Fruit fly (Drosophila melanogaster) whole organism, embryonic: ENCODE results near the gene CG15422.

ENCODE experiments used
- ATbp ChIP-seq: fragments of 200-800 bp; sonication (Bioruptor generic); optimal IDR thresholded peaks from 2 replicates; lab custom pipeline; 2017; ENCODE audit warnings: missing biosample characterization, mild to moderate bottlenecking, missing genetic modification characterization, missing genetic modification reagents
- CG1024 ChIP-seq: fragments of 200-800 bp; sonication (Bioruptor generic); IDR thresholded peaks from 2 replicates; pipeline ENCODE4 v1.3.6; 2022; ENCODE audit warnings: missing biosample characterization, missing genetic modification characterization
- CG10565 ChIP-seq: fragments of 200-800 bp; sonication (Bioruptor generic); optimal IDR thresholded peaks from 3 replicates; lab custom pipeline; 2016; ENCODE audit warnings: missing biosample characterization, mild to moderate bottlenecking, missing genetic modification characterization
- CG13624 ChIP-seq: fragments of 200-800 bp; sonication (Bioruptor generic); optimal IDR thresholded peaks from 2 replicates; lab custom pipeline; 2016; ENCODE audit warnings: missing biosample characterization, missing genetic modification characterization
- CG14050 ChIP-seq: fragments of 200-800 bp; sonication (Bioruptor generic); IDR thresholded peaks from 3 replicates; pipeline ENCODE4 v1.3.6; 2022; ENCODE audit warnings: missing biosample characterization, missing genetic modification characterization
- CG14667 ChIP-seq: fragments of 200-800 bp; sonication (Bioruptor generic); IDR thresholded peaks from 2 replicates; pipeline ENCODE4 v1.3.6; 2022; ENCODE audit warnings: missing biosample characterization, missing genetic modification characterization
- CG15696 ChIP-seq: fragments of 200-800 bp; sonication (Bioruptor generic); optimal IDR thresholded peaks from 2 replicates; lab custom pipeline; 2019; ENCODE audit warnings: missing biosample characterization, mild to moderate bottlenecking, missing genetic modification characterization, moderate library complexity
- CG16779 ChIP-seq: fragments of 200-800 bp; sonication (Bioruptor generic); IDR thresholded peaks from 2 replicates; pipeline ENCODE4 v1.3.6; 2022; ENCODE audit warnings: missing biosample characterization, missing genetic modification characterization
- CG16863 ChIP-seq: fragments of 200-800 bp; sonication (Bioruptor generic); optimal IDR thresholded peaks from 3 replicates; lab custom pipeline; 2016; ENCODE audit warnings: missing biosample characterization, missing genetic modification characterization
- CG17802 ChIP-seq: fragments of 200-800 bp; sonication (Bioruptor generic); optimal IDR thresholded peaks from 2 replicates; lab custom pipeline; 2018; ENCODE audit warnings: missing biosample characterization, mild to moderate bottlenecking, missing genetic modification characterization, moderate library complexity
- CG3281 ChIP-seq: fragments of 200-800 bp; sonication (Bioruptor generic); optimal IDR thresholded peaks from 3 replicates; lab custom pipeline; 2017; ENCODE audit warnings: missing biosample characterization, mild to moderate bottlenecking, missing genetic modification characterization
- CG4820 ChIP-seq: fragments of 200-800 bp; sonication (Bioruptor generic); optimal IDR thresholded peaks from 3 replicates; lab custom pipeline; 2016; ENCODE audit warnings: missing biosample characterization, missing genetic modification characterization
- CG5180 ChIP-seq: fragments of 200-800 bp; sonication (Bioruptor generic); optimal IDR thresholded peaks from 3 replicates; lab custom pipeline; 2017; ENCODE audit warnings: missing biosample characterization, missing genetic modification characterization, mild to moderate bottlenecking, moderate library complexity, missing genetic modification reagents
- CG6689 ChIP-seq: fragments of 200-800 bp; sonication (Bioruptor generic); IDR thresholded peaks from 2 replicates; pipeline ENCODE4 v1.3.6; 2022; ENCODE audit warnings: missing biosample characterization, missing genetic modification characterization
- CG7987 ChIP-seq: fragments of 200-800 bp; sonication (Bioruptor generic); optimal IDR thresholded peaks from 2 replicates; lab custom pipeline; 2018; ENCODE audit warnings: missing biosample characterization, mild to moderate bottlenecking, missing genetic modification characterization, moderate library complexity
- CG8290 ChIP-seq, 3 experiments: fragments of 200-800 bp; sonication (Bioruptor generic); optimal IDR thresholded peaks; 2 replicates each; lab custom pipeline; 2016 to 2019; ENCODE audit warnings: missing biosample characterization in 3 of 3, missing genetic modification characterization in 3 of 3, mild to moderate bottlenecking in 2 of 3, moderate library complexity in 1 of 3
- CG9215 ChIP-seq: fragments of 200-800 bp; sonication (Bioruptor generic); IDR thresholded peaks from 2 replicates; pipeline ENCODE4 v1.3.6; 2022; ENCODE audit warnings: missing biosample characterization, missing genetic modification characterization
- Deaf1 ChIP-seq: fragments of 200-800 bp; optimal IDR thresholded peaks from 3 replicates; lab custom pipeline; 2019; ENCODE audit warnings: missing biosample characterization, mild to moderate bottlenecking, missing genetic modification characterization, moderate library complexity
- H2.0 ChIP-seq: fragments of 200-800 bp; sonication (Bioruptor generic); IDR thresholded peaks from 2 replicates; pipeline ENCODE4 v1.3.6; 2022; ENCODE audit warnings: missing biosample characterization, missing genetic modification characterization
- HLH3B ChIP-seq: fragments of 200-800 bp; sonication (Bioruptor generic); IDR thresholded peaks from 2 replicates; pipeline ENCODE4 v1.3.6; 2022; ENCODE audit warnings: missing biosample characterization, missing genetic modification characterization
- HLHmδ ChIP-seq: fragments of 200-800 bp; sonication (Bioruptor generic); optimal IDR thresholded peaks from 2 replicates; lab custom pipeline; 2018; ENCODE audit warnings: missing biosample characterization, mild to moderate bottlenecking, missing genetic modification characterization, moderate library complexity
- Hmr ChIP-seq: fragments of 200-800 bp; sonication (Bioruptor generic); optimal IDR thresholded peaks from 3 replicates; lab custom pipeline; 2017; ENCODE audit warnings: mild to moderate bottlenecking, missing biosample characterization, missing genetic modification reagents, missing genetic modification characterization
- Jarid2 ChIP-seq: fragments of 200-800 bp; sonication (Bioruptor generic); optimal IDR thresholded peaks from 3 replicates; lab custom pipeline; 2017; ENCODE audit warnings: mild to moderate bottlenecking, missing biosample characterization, missing genetic modification reagents, missing genetic modification characterization
- Max ChIP-seq: fragments of 200-800 bp; sonication (Bioruptor generic); optimal IDR thresholded peaks from 2 replicates; lab custom pipeline; 2016; ENCODE audit warnings: missing biosample characterization, mild to moderate bottlenecking, missing genetic modification characterization
- Nf-YA ChIP-seq: fragments of 200-800 bp; sonication (Bioruptor generic); IDR thresholded peaks from 2 replicates; pipeline ENCODE4 v1.3.6; 2022; ENCODE audit warnings: missing biosample characterization, missing genetic modification characterization
- Ptx1 ChIP-seq: fragments of 200-800 bp; sonication (Bioruptor generic); IDR thresholded peaks from 2 replicates; pipeline ENCODE4 v1.3.6; 2022; ENCODE audit warnings: missing biosample characterization, missing genetic modification characterization
- Ravus ChIP-seq: fragments of 200-800 bp; sonication (Bioruptor generic); IDR thresholded peaks from 2 replicates; pipeline ENCODE4 v1.3.6; 2022; ENCODE audit warnings: missing biosample characterization, missing genetic modification characterization
- Rfx ChIP-seq: fragments of 200-800 bp; sonication (Bioruptor generic); IDR thresholded peaks from 2 replicates; pipeline ENCODE4 v1.3.6; 2022; ENCODE audit warnings: missing biosample characterization, missing genetic modification characterization
- Sry-δ ChIP-seq: fragments of 200-800 bp; sonication (Bioruptor generic); optimal IDR thresholded peaks from 2 replicates; lab custom pipeline; 2016; ENCODE audit warnings: missing biosample characterization, missing genetic modification characterization
- Taf1 ChIP-seq: fragments of 200-800 bp; sonication (Bioruptor generic); IDR thresholded peaks from 2 replicates; pipeline ENCODE4 v1.3.6; 2022; ENCODE audit warnings: missing biosample characterization, missing genetic modification characterization
- amos ChIP-seq: fragments of 200-800 bp; sonication (Bioruptor generic); IDR thresholded peaks from 2 replicates; pipeline ENCODE4 v1.3.6; 2022; ENCODE audit warnings: missing biosample characterization, missing genetic modification characterization; ENCODE audit not compliant: partially characterized antibody
- ato ChIP-seq: fragments of 200-800 bp; sonication (Bioruptor generic); IDR thresholded peaks from 2 replicates; pipeline ENCODE4 v1.3.6; 2022; ENCODE audit warnings: missing biosample characterization, missing genetic modification characterization; ENCODE audit not compliant: partially characterized antibody
- bcd ChIP-seq: fragments of 200-800 bp; sonication (Bioruptor generic); optimal IDR thresholded peaks from 2 replicates; lab custom pipeline; 2017; ENCODE audit warnings: missing biosample characterization, mild to moderate bottlenecking, missing genetic modification characterization
- croc ChIP-seq: fragments of 200-800 bp; sonication (Bioruptor generic); conservative IDR thresholded peaks from 3 replicates; pipeline ENCODE4 v1.3.6; 2022; ENCODE audit warnings: missing biosample characterization, missing genetic modification characterization
- dm ChIP-seq: fragments of 200-800 bp; sonication (Bioruptor generic); optimal IDR thresholded peaks from 3 replicates; lab custom pipeline; 2016; ENCODE audit warnings: missing biosample characterization, missing genetic modification characterization
- ems ChIP-seq: fragments of 200-800 bp; sonication (Bioruptor generic); optimal IDR thresholded peaks from 3 replicates; lab custom pipeline; 2016; ENCODE audit warnings: missing biosample characterization, missing genetic modification characterization
- ftz-f1 ChIP-seq: fragments of 200-800 bp; sonication (Bioruptor generic); optimal IDR thresholded peaks from 2 replicates; lab custom pipeline; 2016; ENCODE audit warnings: missing biosample characterization, missing genetic modification characterization
- h ChIP-seq: fragments of >200 bp; optimal IDR thresholded peaks from 2 replicates; lab custom pipeline; 2017
- ham ChIP-seq: fragments of 200-800 bp; sonication (Bioruptor generic); IDR thresholded peaks from 2 replicates; pipeline ENCODE4 v1.3.6; 2022; ENCODE audit warnings: missing biosample characterization, missing genetic modification characterization
- hb ChIP-seq: fragments of 200-800 bp; sonication (Bioruptor generic); IDR thresholded peaks from 3 replicates; pipeline ENCODE4 v1.3.6; 2022; ENCODE audit warnings: missing biosample characterization, missing genetic modification characterization; ENCODE audit not compliant: partially characterized antibody
- hbn ChIP-seq: fragments of 200-800 bp; sonication (Bioruptor generic); IDR thresholded peaks from 2 replicates; pipeline ENCODE4 v1.3.6; 2022; ENCODE audit warnings: missing biosample characterization, missing genetic modification characterization; ENCODE audit not compliant: partially characterized antibody
- kah ChIP-seq: fragments of 200-800 bp; sonication (Bioruptor generic); optimal IDR thresholded peaks from 2 replicates; lab custom pipeline; 2018; ENCODE audit warnings: missing biosample characterization, mild to moderate bottlenecking, missing genetic modification characterization
- nmo ChIP-seq: fragments of 200-800 bp; sonication (Bioruptor generic); optimal IDR thresholded peaks from 2 replicates; lab custom pipeline; 2018; ENCODE audit warnings: missing biosample characterization, mild to moderate bottlenecking, missing genetic modification characterization, moderate library complexity
- nom ChIP-seq: fragments of 200-800 bp; sonication (Bioruptor generic); optimal IDR thresholded peaks from 2 replicates; lab custom pipeline; 2017; ENCODE audit warnings: missing biosample characterization, missing genetic modification characterization, mild to moderate bottlenecking, moderate library complexity, missing genetic modification reagents
- odd ChIP-seq: fragments of 200-800 bp; sonication (Bioruptor generic); optimal IDR thresholded peaks from 2 replicates; lab custom pipeline; 2017; ENCODE audit warnings: missing biosample characterization, mild to moderate bottlenecking, missing genetic modification characterization
- pnt ChIP-seq: fragments of 200-800 bp; sonication (Bioruptor generic); optimal IDR thresholded peaks from 3 replicates; lab custom pipeline; 2016; ENCODE audit warnings: missing biosample characterization, missing genetic modification characterization
- sd ChIP-seq: fragments of 200-800 bp; sonication (Bioruptor generic); optimal IDR thresholded peaks from 3 replicates; lab custom pipeline; 2018; ENCODE audit warnings: missing biosample characterization, mild to moderate bottlenecking, missing genetic modification characterization, moderate library complexity
- so ChIP-seq: fragments of 200-800 bp; sonication (Bioruptor generic); IDR thresholded peaks from 3 replicates; pipeline ENCODE4 v1.3.6; 2022; ENCODE audit warnings: missing biosample characterization, missing genetic modification characterization
- vvl ChIP-seq: fragments of 200-800 bp; sonication (Bioruptor generic); IDR thresholded peaks from 2 replicates; pipeline ENCODE4 v1.3.6; 2022; ENCODE audit warnings: missing biosample characterization, missing genetic modification characterization
- wdn ChIP-seq: fragments of 200-800 bp; sonication (Bioruptor generic); IDR thresholded peaks from 2 replicates; pipeline ENCODE4 v1.3.6; 2022; ENCODE audit warnings: missing biosample characterization, missing genetic modification characterization

CG15422 gene

dm6 chr2L:4053421-4054091 is 48.8 kb downstream of the CG15422 start (continued):
- no peak for TF ChIP-seq dm (GFP tag; lab: Kevin White, UChicago)
- peak; percentile 2 for TF ChIP-seq sd (tag; lab: Kevin White, UChicago)
- peak; percentile 78 for TF ChIP-seq Ptx1 (GFP tag; lab: Robert Waterston, UW)
- TF ChIP-seq HLH3B (GFP tag; lab: Robert Waterston, UW) = peak; percentile 85
- TF ChIP-seq ems (GFP tag; lab: Kevin White, UChicago) = no peak
- TF ChIP-seq H2.0 (GFP tag; lab: Robert Waterston, UW) = no peak
- peak; percentile 42 for TF ChIP-seq CG8290 (GFP tag; optimal IDR thresholded peaks at IDR 0.05; lab: Kevin White, UChicago)
- TF ChIP-seq CG8290 (tag; optimal IDR thresholded peaks at IDR 0.05; lab: Kevin White, UChicago) = no peak
- TF ChIP-seq CG10565 = no peak
- peak; percentile 4 for TF ChIP-seq nom (GFP tag; lab: Kevin White, UChicago)
- peak; percentile 53; the same call in 2 of the 3 replicates for TF ChIP-seq CG14050
- peak; percentile 66 for TF ChIP-seq CG15696 (tag; lab: Kevin White, UChicago)
- peak; percentile 79 for TF ChIP-seq CG6689 (GFP tag; lab: Robert Waterston, UW)
- peak; percentile 29 for TF ChIP-seq kah (GFP tag; lab: Kevin White, UChicago)
- no peak for TF ChIP-seq ham
- TF ChIP-seq CG9215 (GFP tag; lab: Robert Waterston, UW) = peak; percentile 49
- TF ChIP-seq CG5180 (GFP tag; lab: Kevin White, UChicago) = no peak
- no peak for TF ChIP-seq ato
- peak; percentile 61 for TF ChIP-seq Rfx (GFP tag; lab: Robert Waterston, UW)
- peak; percentile 51 for TF ChIP-seq CG4820 (GFP tag; lab: Kevin White, UChicago)
- TF ChIP-seq h = no peak
- peak; percentile 76 for TF ChIP-seq croc
- no peak for TF ChIP-seq CG13624 (GFP tag; lab: Kevin White, UChicago)
- TF ChIP-seq CG16863 (GFP tag; lab: Kevin White, UChicago) = peak; percentile 25
- no peak for TF ChIP-seq CG17802 (tag; lab: Kevin White, UChicago)
- TF ChIP-seq Ravus (GFP tag; lab: Robert Waterston, UW) = no peak
- TF ChIP-seq CG14667 (GFP tag; lab: Robert Waterston, UW) = peak; percentile 68
- TF ChIP-seq CG3281 (GFP tag; lab: Kevin White, UChicago) = no peak
- no peak for TF ChIP-seq Taf1 (GFP tag; lab: Robert Waterston, UW)
- no peak for TF ChIP-seq HLHmδ
- TF ChIP-seq ATbp (GFP tag; lab: Kevin White, UChicago) = peak; percentile 81
- TF ChIP-seq CG7987 (GFP tag; lab: Kevin White, UChicago) = no peak
- TF ChIP-seq CG16779 (GFP tag; lab: Robert Waterston, UW) = no peak
- peak; percentile 34; the same call in 1 of the 2 replicates for TF ChIP-seq Nf-YA (GFP tag; lab: Robert Waterston, UW)
- TF ChIP-seq bcd (GFP tag; lab: Kevin White, UChicago) = peak; percentile 46
- peak; percentile 15 for TF ChIP-seq Max
- TF ChIP-seq CG1024 (GFP tag; lab: Robert Waterston, UW) = peak; percentile 40; the same call in 1 of the 2 replicates
- no peak for TF ChIP-seq amos (GFP tag; lab: Robert Waterston, UW)
- no peak for TF ChIP-seq pnt (GFP tag; lab: Kevin White, UChicago)
- TF ChIP-seq Hmr (GFP tag; lab: Kevin White, UChicago) = peak; percentile 67
- TF ChIP-seq ftz-f1 (GFP tag; lab: Kevin White, UChicago) = no peak
- peak; percentile 58; the same call in 1 of the 3 replicates for TF ChIP-seq so (GFP tag; lab: Robert Waterston, UW)
- TF ChIP-seq wdn = no peak
- TF ChIP-seq hb (GFP tag; lab: Robert Waterston, UW) = no peak
- TF ChIP-seq Sry-δ (GFP tag; lab: Kevin White, UChicago) = no peak
- peak; percentile 28 for TF ChIP-seq Deaf1 (tag; lab: Kevin White, UChicago)
- TF ChIP-seq nmo (GFP tag; lab: Kevin White, UChicago) = peak; percentile 84
- TF ChIP-seq Jarid2 = peak; percentile 29
- no peak for TF ChIP-seq hbn (GFP tag; lab: Robert Waterston, UW)
- TF ChIP-seq odd (GFP tag; lab: Kevin White, UChicago) = peak; percentile 38
- TF ChIP-seq vvl (GFP tag; lab: Robert Waterston, UW) = peak; percentile 88
